Worm (Caenorhabditis elegans) whole organism, L1 larva: Measurements from ENCODE around the gene F56A11.4.

Experiments used
- blmp-1 ChIP-seq: fragments of 150-350 bp; optimal IDR thresholded peaks from 2 replicates; lab custom pipeline; 2014; ENCODE audit warnings: missing biosample characterization, missing genetic modification characterization
- ceh-88 ChIP-seq: fragments of 200-800 bp; sonication (Bioruptor generic); IDR thresholded peaks from 2 replicates; pipeline ENCODE4 v1.3.6; 2022; ENCODE audit warnings: missing genetic modification characterization, missing compliant biosample characterization
- efl-3 ChIP-seq: fragments of 200-800 bp; sonication (Bioruptor generic); optimal IDR thresholded peaks from 2 replicates; lab custom pipeline; 2018; ENCODE audit warnings: mild to moderate bottlenecking, missing genetic modification characterization, missing compliant biosample characterization
- elt-3 ChIP-seq, 6 experiments: fragments of 150-350 bp in 1 of 6; sonication (generic microtip); optimal IDR thresholded peaks; 2 replicates each; lab custom pipeline; 2017 to 2018; ENCODE audit warnings: missing biosample characterization in 6 of 6, missing genetic modification characterization in 6 of 6, inconsistent platforms in 1 of 6
- fkh-10 ChIP-seq: sonication (generic microtip); optimal IDR thresholded peaks from 2 replicates; lab custom pipeline; 2017; ENCODE audit warnings: missing biosample characterization, missing genetic modification reagents, missing genetic modification characterization
- jun-1 ChIP-seq: fragments of 150-350 bp; optimal IDR thresholded peaks from 2 replicates; lab custom pipeline; 2014; ENCODE audit warnings: missing biosample characterization, missing genetic modification reagents, missing genetic modification characterization
- lin-39 ChIP-seq: fragments of 150-350 bp; optimal IDR thresholded peaks from 2 replicates; lab custom pipeline; 2014; ENCODE audit warnings: missing biosample characterization, missing genetic modification reagents, missing genetic modification characterization
- mdl-1 ChIP-seq, 2 experiments: fragments of 150-350 bp; optimal IDR thresholded peaks; 2 replicates each; lab custom pipeline; 2014 to 2017; ENCODE audit warnings: missing biosample characterization in 2 of 2, missing genetic modification characterization in 2 of 2, inconsistent platforms in 1 of 2
- nhr-11 ChIP-seq: fragments of 150-350 bp; optimal IDR thresholded peaks from 2 replicates; lab custom pipeline; 2014; ENCODE audit warnings: missing biosample characterization, missing genetic modification characterization
- nhr-237 ChIP-seq: fragments of 150-350 bp; optimal IDR thresholded peaks from 2 replicates; lab custom pipeline; 2014; ENCODE audit warnings: missing biosample characterization, missing genetic modification characterization
- nhr-76 ChIP-seq: sonication (generic microtip); optimal IDR thresholded peaks from 2 replicates; lab custom pipeline; 2017; ENCODE audit warnings: missing biosample characterization, missing genetic modification characterization
- unc-62 ChIP-seq: fragments of 150-350 bp; optimal IDR thresholded peaks from 2 replicates; lab custom pipeline; 2014; ENCODE audit warnings: missing biosample characterization, missing genetic modification reagents, missing genetic modification characterization
- unc-86 ChIP-seq: sonication (generic microtip); optimal IDR thresholded peaks from 2 replicates; lab custom pipeline; 2016; ENCODE audit warnings: missing genetic modification characterization, missing compliant biosample characterization
- ztf-4 ChIP-seq: fragments of 150-350 bp; optimal IDR thresholded peaks from 2 replicates; lab custom pipeline; 2014; ENCODE audit warnings: missing biosample characterization, missing genetic modification characterization

DNA sequence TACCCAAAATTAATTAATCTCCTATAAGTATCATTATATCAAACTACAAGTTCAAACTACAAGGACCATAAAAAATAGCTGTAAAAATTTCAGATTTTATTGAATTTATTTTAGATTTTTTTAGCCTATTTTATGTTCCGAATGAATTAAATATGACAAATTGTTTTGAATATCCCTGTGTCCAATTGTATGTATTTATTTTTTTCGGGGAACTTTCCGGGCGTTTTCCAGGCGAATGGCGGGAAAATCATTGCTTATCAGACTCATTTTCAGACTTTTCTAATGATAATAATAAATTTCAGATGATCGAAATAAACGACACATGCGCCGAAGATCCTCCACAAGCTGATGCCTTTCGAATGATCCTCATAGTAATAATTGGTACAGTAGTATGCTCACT is at the start of gene F56A11.4:
- TF ChIP-seq nhr-11 (tag; lab: Kevin White, UChicago) (no peak), jun-1 (tag; lab: Kevin White, UChicago) (no peak), fkh-10 (no peak), efl-3 (GFP tag; lab: Kevin White, UChicago) (no peak), elt-3 (tag; optimal IDR thresholded peaks at IDR 0.05; lab: Kevin White, UChicago) (no peak), mdl-1 (tag; optimal IDR thresholded peaks at IDR 0.05; lab: Kevin White, UChicago) (no peak), ztf-4 (no peak), lin-39 (tag; lab: Kevin White, UChicago) (no peak), nhr-76 (tag; lab: Kevin White, UChicago) (no peak), unc-86 (no peak), unc-62 (GFP tag; lab: Kevin White, UChicago) (no peak), blmp-1 (tag; lab: Kevin White, UChicago) (no peak), ceh-88 (GFP tag; lab: Robert Waterston, UW) (no peak), nhr-237 (no peak)
